Fruit fly (Drosophila melanogaster) whole organism, embryonic: ENCODE measurements around the gene melt.
A peak's percentile ranks its signal among the peaks of the same experiment; 100 is the strongest.

Source experiments
- Atf3 ChIP-seq: fragments of 200-800 bp; sonication (Bioruptor generic); optimal IDR thresholded peaks from 3 replicates; lab custom pipeline; 2016; ENCODE audit warnings: missing biosample characterization, missing genetic modification characterization
- B-H2 ChIP-seq: fragments of 200-800 bp; sonication (Bioruptor generic); optimal IDR thresholded peaks from 2 replicates; lab custom pipeline; 2018; ENCODE audit warnings: missing biosample characterization, mild to moderate bottlenecking, missing genetic modification characterization
- CG10979 ChIP-seq: fragments of 200-800 bp; sonication (Bioruptor generic); optimal IDR thresholded peaks from 2 replicates; lab custom pipeline; 2018; ENCODE audit warnings: missing biosample characterization, mild to moderate bottlenecking, missing genetic modification characterization, moderate library complexity
- CG12299 ChIP-seq: fragments of 200-800 bp; sonication (Bioruptor generic); optimal IDR thresholded peaks from 2 replicates; lab custom pipeline; 2018; ENCODE audit warnings: missing biosample characterization, mild to moderate bottlenecking, missing genetic modification characterization
- CG12659 ChIP-seq: fragments of 200-800 bp; sonication (Bioruptor generic); optimal IDR thresholded peaks from 3 replicates; lab custom pipeline; 2017; ENCODE audit warnings: mild to moderate bottlenecking, missing biosample characterization, missing genetic modification reagents, missing genetic modification characterization
- CG13624 ChIP-seq: fragments of 200-800 bp; sonication (Bioruptor generic); optimal IDR thresholded peaks from 2 replicates; lab custom pipeline; 2016; ENCODE audit warnings: missing biosample characterization, missing genetic modification characterization
- CG14965 ChIP-seq: fragments of 200-800 bp; sonication (Bioruptor generic); optimal IDR thresholded peaks from 2 replicates; lab custom pipeline; 2016; ENCODE audit warnings: missing biosample characterization, missing genetic modification characterization, borderline replicate concordance
- CG15011 ChIP-seq: fragments of 200-800 bp; sonication (Bioruptor generic); optimal IDR thresholded peaks from 3 replicates; lab custom pipeline; 2018; ENCODE audit warnings: missing biosample characterization, mild to moderate bottlenecking, missing genetic modification characterization
- CG15601 ChIP-seq: fragments of 200-800 bp; sonication (Bioruptor generic); optimal IDR thresholded peaks from 3 replicates; lab custom pipeline; 2019; ENCODE audit warnings: missing biosample characterization, mild to moderate bottlenecking, missing genetic modification characterization, moderate library complexity
- CG17361 ChIP-seq: fragments of 200-800 bp; sonication (Bioruptor generic); IDR thresholded peaks from 3 replicates; pipeline ENCODE4 v1.3.6; 2022; ENCODE audit warnings: missing biosample characterization, missing genetic modification characterization
- CG17612 ChIP-seq: fragments of 200-800 bp; sonication (Bioruptor generic); IDR thresholded peaks from 2 replicates; pipeline ENCODE4 v1.3.6; 2022; ENCODE audit warnings: missing biosample characterization, missing genetic modification characterization
- CG18262 ChIP-seq: fragments of 200-800 bp; optimal IDR thresholded peaks from 3 replicates; lab custom pipeline; 2019; ENCODE audit warnings: missing biosample characterization, mild to moderate bottlenecking, missing genetic modification characterization, moderate library complexity
- CG2678 ChIP-seq: fragments of 200-800 bp; sonication (Bioruptor generic); optimal IDR thresholded peaks from 3 replicates; lab custom pipeline; 2019; ENCODE audit warnings: missing biosample characterization, mild to moderate bottlenecking, missing genetic modification characterization, moderate library complexity
- CG2712 ChIP-seq: fragments of 200-800 bp; optimal IDR thresholded peaks from 3 replicates; lab custom pipeline; 2019; ENCODE audit warnings: missing biosample characterization, mild to moderate bottlenecking, missing genetic modification characterization, moderate library complexity
- CG31365 ChIP-seq: fragments of 200-800 bp; sonication (Bioruptor generic); optimal IDR thresholded peaks from 2 replicates; lab custom pipeline; 2018; ENCODE audit warnings: missing biosample characterization, mild to moderate bottlenecking, missing genetic modification characterization
- CG34376 ChIP-seq: fragments of 200-800 bp; sonication (Bioruptor generic); optimal IDR thresholded peaks from 2 replicates; lab custom pipeline; 2018; ENCODE audit warnings: missing biosample characterization, mild to moderate bottlenecking, missing genetic modification characterization
- CG3726 ChIP-seq: fragments of 200-800 bp; sonication (Bioruptor generic); IDR thresholded peaks from 3 replicates; pipeline ENCODE4, ENCODE4 v1.3.6; 2022; ENCODE audit warnings: missing biosample characterization, missing genetic modification characterization
- CG43689 ChIP-seq: fragments of 200-800 bp; sonication (Bioruptor generic); IDR thresholded peaks from 2 replicates; pipeline ENCODE4 v1.3.6; 2022; ENCODE audit warnings: missing biosample characterization, missing genetic modification characterization
- CG4404 ChIP-seq: fragments of 200-800 bp; sonication (Bioruptor generic); IDR thresholded peaks from 2 replicates; pipeline ENCODE4 v1.3.6; 2022; ENCODE audit warnings: missing biosample characterization, missing genetic modification characterization
- CG4424 ChIP-seq: fragments of 200-800 bp; sonication (Bioruptor generic); optimal IDR thresholded peaks from 3 replicates; lab custom pipeline; 2016; ENCODE audit warnings: missing biosample characterization, missing genetic modification characterization
- CG5245 ChIP-seq: fragments of 200-800 bp; sonication (Bioruptor generic); optimal IDR thresholded peaks from 3 replicates; lab custom pipeline; 2016; ENCODE audit warnings: missing biosample characterization, missing genetic modification characterization
- CG8478 ChIP-seq: fragments of >200 bp; optimal IDR thresholded peaks from 2 replicates; lab custom pipeline; 2018
- CG9609 ChIP-seq: fragments of 200-800 bp; sonication (Bioruptor generic); optimal IDR thresholded peaks from 3 replicates; lab custom pipeline; 2016; ENCODE audit warnings: missing biosample characterization, missing genetic modification characterization
- Deaf1 ChIP-seq: fragments of 200-800 bp; optimal IDR thresholded peaks from 3 replicates; lab custom pipeline; 2019; ENCODE audit warnings: missing biosample characterization, mild to moderate bottlenecking, missing genetic modification characterization, moderate library complexity
- Dp ChIP-seq: fragments of 200-800 bp; sonication (Bioruptor generic); optimal IDR thresholded peaks from 2 replicates; lab custom pipeline; 2018; ENCODE audit warnings: missing biosample characterization, mild to moderate bottlenecking, missing genetic modification characterization, moderate library complexity
- GATAe ChIP-seq: fragments of 200-800 bp; sonication (Bioruptor generic); conservative IDR thresholded peaks from 2 replicates; pipeline ENCODE4 v1.3.6; 2022; ENCODE audit warnings: missing biosample characterization, missing genetic modification characterization
- HLH4C ChIP-seq: fragments of 200-800 bp; sonication (Bioruptor generic); IDR thresholded peaks from 3 replicates; pipeline ENCODE4 v1.3.6; 2022; ENCODE audit warnings: missing biosample characterization, missing genetic modification characterization; ENCODE audit not compliant: partially characterized antibody
- Hey ChIP-seq: fragments of 200-800 bp; sonication (Bioruptor generic); optimal IDR thresholded peaks from 3 replicates; lab custom pipeline; 2018; ENCODE audit warnings: missing biosample characterization, mild to moderate bottlenecking, missing genetic modification characterization
- Hmr ChIP-seq: fragments of 200-800 bp; sonication (Bioruptor generic); optimal IDR thresholded peaks from 3 replicates; lab custom pipeline; 2017; ENCODE audit warnings: mild to moderate bottlenecking, missing biosample characterization, missing genetic modification reagents, missing genetic modification characterization
- Max ChIP-seq: fragments of 200-800 bp; sonication (Bioruptor generic); optimal IDR thresholded peaks from 2 replicates; lab custom pipeline; 2016; ENCODE audit warnings: missing biosample characterization, mild to moderate bottlenecking, missing genetic modification characterization
- NfI ChIP-seq: fragments of 200-800 bp; sonication (Bioruptor generic); optimal IDR thresholded peaks from 3 replicates; lab custom pipeline; 2018; ENCODE audit warnings: missing biosample characterization, mild to moderate bottlenecking, missing genetic modification characterization, moderate library complexity
- PHDP ChIP-seq: fragments of 200-800 bp; sonication (Bioruptor generic); optimal IDR thresholded peaks from 3 replicates; lab custom pipeline; 2018; ENCODE audit warnings: missing biosample characterization, mild to moderate bottlenecking, missing genetic modification characterization, moderate library complexity
- Pdp1 ChIP-seq, 2 experiments: fragments of 200-800 bp; sonication (Bioruptor generic); optimal IDR thresholded peaks; 3 replicates each; lab custom pipeline; 2016; ENCODE audit warnings: missing biosample characterization in 2 of 2, missing genetic modification characterization in 2 of 2, mild to moderate bottlenecking in 1 of 2, moderate library complexity in 1 of 2
- Ptx1 ChIP-seq: fragments of 200-800 bp; sonication (Bioruptor generic); IDR thresholded peaks from 2 replicates; pipeline ENCODE4 v1.3.6; 2022; ENCODE audit warnings: missing biosample characterization, missing genetic modification characterization
- ab ChIP-seq: fragments of 200-800 bp; sonication (Bioruptor generic); optimal IDR thresholded peaks from 2 replicates; lab custom pipeline; 2016; ENCODE audit warnings: missing biosample characterization, missing genetic modification characterization
- bsh ChIP-seq, 2 experiments: fragments of 200-800 bp; sonication (Bioruptor generic); optimal IDR thresholded peaks; 2 replicates each; lab custom pipeline; 2017 to 2018; ENCODE audit warnings: mild to moderate bottlenecking in 2 of 2, missing biosample characterization in 2 of 2, missing genetic modification characterization in 2 of 2, moderate library complexity in 1 of 2
- cad ChIP-seq: fragments of >200 bp; optimal IDR thresholded peaks from 2 replicates; lab custom pipeline; 2017; ENCODE audit warnings: missing biosample characterization, missing genetic modification characterization
- cas ChIP-seq: fragments of 200-800 bp; sonication (Bioruptor generic); IDR thresholded peaks from 2 replicates; pipeline ENCODE4 v1.3.6; 2022; ENCODE audit warnings: missing biosample characterization, missing genetic modification characterization
- cato ChIP-seq: fragments of 200-800 bp; sonication (Bioruptor generic); optimal IDR thresholded peaks from 2 replicates; lab custom pipeline; 2016; ENCODE audit warnings: missing biosample characterization, missing genetic modification characterization, borderline replicate concordance
- caup ChIP-seq: fragments of 200-800 bp; sonication (Bioruptor generic); optimal IDR thresholded peaks from 3 replicates; lab custom pipeline; 2017; ENCODE audit warnings: missing biosample characterization, mild to moderate bottlenecking, missing genetic modification characterization, moderate library complexity; ENCODE audit not compliant: severe bottlenecking
- cg ChIP-seq: fragments of 200-800 bp; sonication (Bioruptor generic); optimal IDR thresholded peaks from 3 replicates; lab custom pipeline; 2019; ENCODE audit warnings: missing biosample characterization, mild to moderate bottlenecking, missing genetic modification characterization, moderate library complexity
- chinmo ChIP-seq: fragments of 200-800 bp; sonication (Bioruptor generic); IDR thresholded peaks from 4 replicates; pipeline ENCODE4 v1.3.6; 2022; ENCODE audit warnings: missing biosample characterization, missing genetic modification characterization; ENCODE audit not compliant: partially characterized antibody
- dan ChIP-seq: fragments of 200-800 bp; sonication (Bioruptor generic); IDR thresholded peaks from 2 replicates; pipeline ENCODE4 v1.3.6; 2022; ENCODE audit warnings: missing biosample characterization, missing genetic modification characterization
- exex ChIP-seq: fragments of 200-800 bp; sonication (Bioruptor generic); optimal IDR thresholded peaks from 4 replicates; lab custom pipeline; 2018; ENCODE audit warnings: missing biosample characterization, mild to moderate bottlenecking, missing genetic modification characterization, moderate library complexity
- ftz-f1 ChIP-seq: fragments of 200-800 bp; sonication (Bioruptor generic); optimal IDR thresholded peaks from 2 replicates; lab custom pipeline; 2016; ENCODE audit warnings: missing biosample characterization, missing genetic modification characterization
- gem ChIP-seq: fragments of 200-800 bp; sonication (Bioruptor generic); optimal IDR thresholded peaks from 2 replicates; lab custom pipeline; 2019; ENCODE audit warnings: missing biosample characterization, mild to moderate bottlenecking, missing genetic modification characterization, moderate library complexity
- nau ChIP-seq: fragments of 200-800 bp; sonication (Bioruptor generic); optimal IDR thresholded peaks from 3 replicates; lab custom pipeline; 2017; ENCODE audit warnings: missing biosample characterization, mild to moderate bottlenecking, missing genetic modification characterization, missing genetic modification reagents
- sens ChIP-seq: fragments of 200-800 bp; sonication (Bioruptor generic); peaks from one replicate; lab custom pipeline; 2016; ENCODE audit warnings: missing biosample characterization, missing genetic modification characterization
- sug ChIP-seq: fragments of 200-800 bp; optimal IDR thresholded peaks from 2 replicates; lab custom pipeline; 2019; ENCODE audit warnings: missing biosample characterization, mild to moderate bottlenecking, missing genetic modification characterization, moderate library complexity
- vnd ChIP-seq: fragments of 200-800 bp; sonication (Bioruptor generic); IDR thresholded peaks from 3 replicates; pipeline ENCODE4 v1.3.6; 2022; ENCODE audit warnings: missing biosample characterization, missing genetic modification characterization; ENCODE audit not compliant: partially characterized antibody

The melt gene

DNA sequence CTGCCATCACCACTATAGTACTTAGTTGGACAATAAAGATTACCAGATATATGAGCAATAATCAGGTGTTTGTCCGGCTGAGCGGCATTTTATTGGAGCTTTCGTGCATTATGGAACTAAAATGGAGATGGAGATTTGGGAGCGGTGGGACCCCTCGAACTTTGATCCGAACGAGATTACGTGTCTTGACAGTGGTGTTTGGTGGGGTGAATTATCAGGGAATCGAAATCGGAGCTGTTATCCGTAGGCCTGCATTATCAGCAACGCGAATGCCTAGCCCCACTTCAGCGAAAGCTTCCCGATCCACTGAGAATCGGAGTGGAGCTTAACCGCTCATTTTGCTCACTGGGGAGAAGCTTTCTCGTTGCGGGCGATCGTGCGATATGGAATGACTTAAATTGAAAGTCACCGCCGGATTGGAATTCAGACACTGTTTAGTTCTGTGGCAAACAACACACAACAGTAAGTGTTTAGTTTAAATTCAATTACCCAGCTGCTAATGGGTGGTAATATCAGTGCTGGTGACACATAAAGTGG, 2.8 kb upstream of the melt start, which contains the start of gene Acbp2 (continued):
- TF ChIP-seq cas (GFP tag; lab: Robert Waterston, UW) (no peak), CG2712 (tag; lab: Kevin White, UChicago) (no peak), cg (no peak), CG17361 (GFP tag; lab: Robert Waterston, UW) (no peak), Max (GFP tag; lab: Kevin White, UChicago) (no peak), sens (GFP tag; lab: Kevin White, UChicago) (no peak), CG14965 (GFP tag; lab: Kevin White, UChicago) (no peak), CG17612 (no peak), CG31365 (no peak), HLH4C (GFP tag; lab: Robert Waterston, UW) (no peak), CG15601 (tag; lab: Kevin White, UChicago) (peak; percentile 83), Deaf1 (tag; lab: Kevin White, UChicago) (peak; percentile 54), gem (tag; lab: Kevin White, UChicago) (no peak), CG12659 (GFP tag; lab: Kevin White, UChicago) (no peak), chinmo (GFP tag; lab: Robert Waterston, UW) (peak; percentile 91), CG4424 (GFP tag; lab: Kevin White, UChicago) (no peak), Pdp1 (GFP tag; optimal IDR thresholded peaks at IDR 0.05; lab: Kevin White, UChicago) (peak in 1 of 2 experiments; percentile 18), caup (no peak), CG18262 (tag; lab: Kevin White, UChicago) (no peak), NfI (GFP tag; lab: Kevin White, UChicago) (no peak), PHDP (tag; lab: Kevin White, UChicago) (no peak), cato (GFP tag; lab: Kevin White, UChicago) (no peak), CG2678 (peak; percentile 3), CG43689 (no peak), sug (tag; lab: Kevin White, UChicago) (peak; percentile 100), dan (GFP tag; lab: Robert Waterston, UW) (no peak), B-H2 (GFP tag; lab: Kevin White, UChicago) (peak; percentile 20), CG34376 (GFP tag; lab: Kevin White, UChicago) (peak; percentile 72), Ptx1 (GFP tag; lab: Robert Waterston, UW) (no peak), nau (GFP tag; lab: Kevin White, UChicago) (no peak), ab (GFP tag; lab: Kevin White, UChicago) (no peak), Atf3 (GFP tag; lab: Kevin White, UChicago) (no peak), CG12299 (no peak), GATAe (GFP tag; lab: Robert Waterston, UW) (peak; percentile 66; the same call in 1 of the 2 replicates), CG10979 (tag; lab: Kevin White, UChicago) (no peak), Dp (GFP tag; lab: Kevin White, UChicago) (no peak), vnd (no peak), CG15011 (GFP tag; lab: Kevin White, UChicago) (no peak), ftz-f1 (GFP tag; lab: Kevin White, UChicago) (no peak), CG3726 (GFP tag; lab: Robert Waterston, UW) (no peak), CG8478 (no peak), CG5245 (GFP tag; lab: Kevin White, UChicago) (no peak), bsh (GFP tag; optimal IDR thresholded peaks at IDR 0.05; lab: Kevin White, UChicago) (no peak), CG13624 (GFP tag; lab: Kevin White, UChicago) (no peak), Hey (peak; percentile 30), CG9609 (GFP tag; lab: Kevin White, UChicago) (no peak), CG4404 (GFP tag; lab: Robert Waterston, UW) (no peak), Hmr (GFP tag; lab: Kevin White, UChicago) (no peak), exex (tag; lab: Kevin White, UChicago) (peak; percentile 83), cad (GFP tag; lab: Kevin White, UChicago) (no peak)
